Worm (Caenorhabditis elegans): ENCODE data around the gene BE10.5.

The BE10.5 gene

DNA sequence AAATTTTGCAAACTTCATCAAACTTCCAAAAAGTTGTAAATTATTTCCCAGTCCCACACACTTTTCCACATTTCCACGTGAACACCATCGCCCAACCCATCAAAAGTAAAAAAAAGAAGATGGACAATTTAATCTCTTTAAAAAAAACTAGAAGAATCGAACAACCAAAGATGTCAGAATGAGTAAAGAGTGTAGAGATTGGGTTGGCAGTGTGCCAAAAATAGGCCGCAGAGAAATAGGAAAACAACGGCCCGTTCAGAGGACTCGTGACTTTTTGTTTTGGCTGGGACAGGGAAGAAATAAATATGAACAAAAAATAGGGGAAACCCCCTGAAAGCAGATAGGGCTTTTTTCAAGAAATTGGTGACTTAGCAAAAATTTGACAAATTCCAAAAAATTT, 36.2 kb upstream of the BE10.5 start:
- peak in 1 of 6 experiments; percentile 28 for TF ChIP-seq elt-3 (tag; optimal IDR thresholded peaks at IDR 0.05)
- TF ChIP-seq dpl-1 (GFP tag; optimal IDR thresholded peaks at IDR 0.05) = no peak
- TF ChIP-seq ama-1 (optimal IDR thresholded peaks at IDR 0.05) = no peak
- TF ChIP-seq nhr-90 (tag; optimal IDR thresholded peaks at IDR 0.05; ENCODE audit: poor library complexity) = peak; percentile 5
- TF ChIP-seq nhr-20 (tag; optimal IDR thresholded peaks at IDR 0.05) = peak; percentile 46
- peak; percentile 89 for TF ChIP-seq nhr-85 (tag)
- TF ChIP-seq lin-14 (GFP tag; optimal IDR thresholded peaks at IDR 0.05) = peak; percentile 31
- peak; percentile 22 for TF ChIP-seq nhr-71 (tag; optimal IDR thresholded peaks at IDR 0.05)
- peak; percentile 13 for TF ChIP-seq tbx-2 (tag; optimal IDR thresholded peaks at IDR 0.05)
- TF ChIP-seq blmp-1 (tag; optimal IDR thresholded peaks at IDR 0.05) = peak; percentile 19
- TF ChIP-seq lin-35 (GFP tag; optimal IDR thresholded peaks at IDR 0.05) = peak in 1 of 2 experiments; percentile 28
- TF ChIP-seq unc-130 (tag; optimal IDR thresholded peaks at IDR 0.05) = peak; percentile 36
- peak; percentile 28 for TF ChIP-seq snu-23 (GFP tag; optimal IDR thresholded peaks at IDR 0.05)
- no peak for TF ChIP-seq fkh-10 (GFP tag; optimal IDR thresholded peaks at IDR 0.05)
- TF ChIP-seq mdl-1 (tag; optimal IDR thresholded peaks at IDR 0.05) = peak in 1 of 2 experiments; percentile 29

DNA sequence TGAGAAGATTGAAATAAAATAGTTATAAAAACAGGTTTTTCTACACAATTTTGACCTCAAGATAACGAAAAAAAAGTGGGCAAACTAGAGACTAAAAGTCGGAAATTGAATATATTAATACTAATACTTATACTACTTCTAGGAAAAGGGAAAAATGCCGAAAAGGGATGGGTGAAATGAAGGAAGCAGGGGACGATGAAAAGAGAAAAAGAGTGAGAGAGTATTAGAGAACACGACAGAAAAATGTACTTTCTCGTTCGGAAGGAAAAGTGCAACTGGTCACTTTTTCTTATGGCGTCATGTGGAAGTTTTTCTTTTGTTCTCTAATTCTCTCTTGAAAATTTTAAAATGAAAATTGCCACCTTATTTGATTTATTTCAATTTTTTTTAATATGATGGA, 34.7 kb upstream of the BE10.5 start:
- TF ChIP-seq lin-35 (GFP tag; optimal IDR thresholded peaks at IDR 0.05) = peak; percentile 40 to 46
- TF ChIP-seq sup-37 (GFP tag; optimal IDR thresholded peaks at IDR 0.05) = no peak
- TF ChIP-seq egl-27 (tag; optimal IDR thresholded peaks at IDR 0.05) = peak in 1 of 2 experiments; percentile 40
- no peak for TF ChIP-seq zip-4 (GFP tag; optimal IDR thresholded peaks at IDR 0.05)
- TF ChIP-seq sptf-1 (tag; optimal IDR thresholded peaks at IDR 0.05) = no peak
- no peak for TF ChIP-seq pqm-1 (tag; optimal IDR thresholded peaks at IDR 0.05)
- no peak for TF ChIP-seq vab-15 (tag; optimal IDR thresholded peaks at IDR 0.05)
- TF ChIP-seq elt-2 (tag; optimal IDR thresholded peaks at IDR 0.05) = peak; percentile 36
- peak; percentile 73 for TF ChIP-seq nhr-20 (tag; optimal IDR thresholded peaks at IDR 0.05)
- TF ChIP-seq swsn-7 (tag; optimal IDR thresholded peaks at IDR 0.05) = peak; percentile 44
- no peak for TF ChIP-seq unc-130 (tag; optimal IDR thresholded peaks at IDR 0.05)
- no peak for TF ChIP-seq snpc-4 (tag; optimal IDR thresholded peaks at IDR 0.05)
- TF ChIP-seq rnt-1 (tag; optimal IDR thresholded peaks at IDR 0.05) = no peak
- no peak for TF ChIP-seq ztf-11 (tag; optimal IDR thresholded peaks at IDR 0.05)
- no peak for TF ChIP-seq pax-3 (tag; optimal IDR thresholded peaks at IDR 0.05)
- peak; percentile 59 for TF ChIP-seq nhr-11 (tag; optimal IDR thresholded peaks at IDR 0.05)
- TF ChIP-seq lsy-2 (tag; optimal IDR thresholded peaks at IDR 0.05) = peak; percentile 55 to 61
- peak; percentile 22 to 34 (median 28) for TF ChIP-seq dpl-1 (GFP tag; optimal IDR thresholded peaks at IDR 0.05)
- TF ChIP-seq mdl-1 (tag; optimal IDR thresholded peaks at IDR 0.05) = peak in 1 of 2 experiments; percentile 9
- peak; percentile 50 for TF ChIP-seq snu-23 (GFP tag; optimal IDR thresholded peaks at IDR 0.05)
- TF ChIP-seq nhr-76 (tag; optimal IDR thresholded peaks at IDR 0.05) = no peak
- no peak for TF ChIP-seq hpl-2 (GFP tag; optimal IDR thresholded peaks at IDR 0.05)
- peak in 2 of 6 experiments; percentile 26 to 62 for TF ChIP-seq elt-3 (tag; optimal IDR thresholded peaks at IDR 0.05)
- TF ChIP-seq ceh-90 (tag; optimal IDR thresholded peaks at IDR 0.05) = no peak
- peak; percentile 24 to 28 for TF ChIP-seq efl-1 (optimal IDR thresholded peaks at IDR 0.05)
- peak; percentile 27 to 89 for TF ChIP-seq efl-1 (GFP tag; optimal IDR thresholded peaks at IDR 0.05 in 1 of 2)
- TF ChIP-seq fos-1 (tag; optimal IDR thresholded peaks at IDR 0.05) = no peak
- TF ChIP-seq tbx-2 (tag; optimal IDR thresholded peaks at IDR 0.05) = peak; percentile 14
- peak; percentile 18 for TF ChIP-seq lin-39 (tag; optimal IDR thresholded peaks at IDR 0.05)
- TF ChIP-seq ama-1 (optimal IDR thresholded peaks at IDR 0.05) = no peak
- TF ChIP-seq nhr-77 (tag; optimal IDR thresholded peaks at IDR 0.05) = no peak
- peak; percentile 32 for TF ChIP-seq jun-1 (tag; optimal IDR thresholded peaks at IDR 0.05)
- peak; percentile 79 for TF ChIP-seq egl-13 (tag; optimal IDR thresholded peaks at IDR 0.05)
- peak; percentile 19 for TF ChIP-seq ztf-4 (tag; optimal IDR thresholded peaks at IDR 0.05)
- no peak for TF ChIP-seq nhr-12 (tag; optimal IDR thresholded peaks at IDR 0.05)
- no peak for TF ChIP-seq hlh-17 (GFP tag; optimal IDR thresholded peaks at IDR 0.05; ENCODE audit: borderline replicate concordance)
- no peak for TF ChIP-seq C04F5.9 (tag; optimal IDR thresholded peaks at IDR 0.05)
- TF ChIP-seq mep-1 (tag; optimal IDR thresholded peaks at IDR 0.05) = peak; percentile 64
- no peak for TF ChIP-seq unc-30 (tag; optimal IDR thresholded peaks at IDR 0.05)
- TF ChIP-seq nhr-71 (tag; optimal IDR thresholded peaks at IDR 0.05) = peak; percentile 91
- TF ChIP-seq aha-1 (tag; optimal IDR thresholded peaks at IDR 0.05) = no peak
- TF ChIP-seq nhr-84 (tag; optimal IDR thresholded peaks at IDR 0.05) = no peak
- TF ChIP-seq sox-4 (tag; optimal IDR thresholded peaks at IDR 0.05) = peak; percentile 3
- no peak for TF ChIP-seq ceh-88 (GFP tag; IDR thresholded peaks at IDR 0.05)
- TF ChIP-seq skn-1 (tag; optimal IDR thresholded peaks at IDR 0.05) = peak; percentile 30
- peak; percentile 18 for TF ChIP-seq xbp-1 (tag; optimal IDR thresholded peaks at IDR 0.05)

All from whole organism, L1 larva.